Worm (Caenorhabditis elegans) whole organism, midembryonic: ENCODE measurements around the gene C39B5.5.

Experiments used
- T22C8.4 ChIP-seq: fragments of 200-800 bp; sonication (Bioruptor generic); IDR thresholded peaks from 2 replicates; pipeline ENCODE4 v1.3.6; 2022; ENCODE audit warnings: missing genetic modification characterization, missing compliant biosample characterization
- flt-1 ChIP-seq: fragments of 200-800 bp; sonication (Bioruptor generic); IDR thresholded peaks from 2 replicates; pipeline ENCODE4 v1.3.6; 2022; ENCODE audit warnings: missing genetic modification characterization, missing compliant biosample characterization
- klf-2 ChIP-seq: fragments of 200-800 bp; sonication (Bioruptor generic); conservative IDR thresholded peaks from 2 replicates; pipeline ENCODE4 v1.3.6; 2022; ENCODE audit warnings: missing genetic modification reagents, missing genetic modification characterization, missing compliant biosample characterization
- med-1 ChIP-seq: sonication (generic microtip); optimal IDR thresholded peaks from 2 replicates; lab custom pipeline; 2017; ENCODE audit warnings: missing genetic modification characterization, mild to moderate bottlenecking, missing compliant biosample characterization, antibody characterized with exemption, missing genetic modification reagents; ENCODE audit not compliant: insufficient read depth
- ref-1 ChIP-seq: fragments of 200-800 bp; sonication (Bioruptor generic); conservative IDR thresholded peaks from 2 replicates; pipeline ENCODE4 v1.3.6; 2022; ENCODE audit warnings: missing genetic modification reagents, missing genetic modification characterization, missing compliant biosample characterization
- ztf-23 ChIP-seq: fragments of 200-800 bp; sonication (Bioruptor generic); IDR thresholded peaks from 2 replicates; pipeline ENCODE4 v1.3.6; 2022; ENCODE audit warnings: missing genetic modification reagents, missing genetic modification characterization, missing compliant biosample characterization
- ztf-29 ChIP-seq: fragments of 200-800 bp; sonication (Bioruptor generic); IDR thresholded peaks from 2 replicates; pipeline ENCODE4 v1.3.6; 2022; ENCODE audit warnings: missing genetic modification reagents, missing genetic modification characterization, missing compliant biosample characterization

- TF ChIP-seq ztf-23 (GFP tag; lab: Robert Waterston, UW) (no peak), T22C8.4 (GFP tag; lab: Robert Waterston, UW) (no peak), ztf-29 (GFP tag; lab: Robert Waterston, UW) (no peak), klf-2 (GFP tag; lab: Robert Waterston, UW) (no peak), flt-1 (GFP tag; lab: Robert Waterston, UW) (no peak), ref-1 (no peak), med-1 (GFP tag; lab: Kevin White, UChicago) (no peak)
These were observed 24.4 kb downstream of the C39B5.5 start, which contains the start of gene fbxa-47 for ce11 chrIII:2232360-2232759.
